Fruit fly (Drosophila melanogaster) S2 (cell line): ENCODE data around the gene LSm-4.

Source experiments
- CG8478 ChIP-seq: fragments of >200 bp; optimal IDR thresholded peaks from 2 replicates; lab custom pipeline; 2018
- CTCF ChIP-seq, 2 experiments: fragments of >200 bp; optimal IDR thresholded peaks; 2 replicates each; lab custom pipeline; 2018

- TF ChIP-seq CTCF (optimal IDR thresholded peaks at IDR 0.05; lab: Kevin White, UChicago) = no peak
- no peak for TF ChIP-seq CG8478 (lab: Kevin White, UChicago)
These were observed 21.6 kb upstream of the LSm-4 start, which contains the start of the genes SmB and KdelR for dm6 chr2L:10426534-10427048.
